Worm (Caenorhabditis elegans) whole organism, L4 larva: ENCODE results near the gene snu-13.

Experiments
- D1046.2 ChIP-seq: fragments of 200-800 bp; sonication (Bioruptor generic); IDR thresholded peaks from 2 replicates; pipeline ENCODE4 v1.3.6; 2022; ENCODE audit warnings: missing genetic modification characterization, missing compliant biosample characterization
- T20F7.1 ChIP-seq: fragments of 200-800 bp; sonication (Bioruptor generic); optimal IDR thresholded peaks from 2 replicates; lab custom pipeline; 2018; ENCODE audit warnings: mild to moderate bottlenecking, missing genetic modification characterization, missing compliant biosample characterization
- Y105C5A.15 ChIP-seq: fragments of 200-800 bp; sonication (Bioruptor generic); IDR thresholded peaks from 2 replicates; pipeline ENCODE4 v1.3.6; 2022; ENCODE audit warnings: missing genetic modification characterization, missing compliant biosample characterization
- aha-1 ChIP-seq: fragments of 150-350 bp; peaks from one replicate; lab custom pipeline; 2014; ENCODE audit warnings: missing biosample characterization, missing genetic modification characterization
- ceh-28 ChIP-seq: fragments of 150-350 bp; optimal IDR thresholded peaks from 2 replicates; lab custom pipeline; 2014; ENCODE audit warnings: missing biosample characterization, missing genetic modification reagents, missing genetic modification characterization
- ceh-82 ChIP-seq: sonication (generic microtip); optimal IDR thresholded peaks from 2 replicates; lab custom pipeline; 2017; ENCODE audit warnings: missing biosample characterization, missing genetic modification characterization
- ces-1 ChIP-seq: fragments of 150-350 bp; sonication (generic microtip); optimal IDR thresholded peaks from 4 replicates; lab custom pipeline; 2014; ENCODE audit warnings: missing biosample characterization, missing genetic modification reagents, missing genetic modification characterization
- ctbp-1 ChIP-seq: fragments of 200-800 bp; sonication (Bioruptor generic); IDR thresholded peaks from 2 replicates; pipeline ENCODE4 v1.3.6; 2022; ENCODE audit warnings: missing genetic modification reagents, missing genetic modification characterization, missing compliant biosample characterization
- dmd-6 ChIP-seq: fragments of 200-800 bp; sonication (Bioruptor generic); IDR thresholded peaks from 2 replicates; pipeline ENCODE4 v1.3.6; 2022; ENCODE audit warnings: missing genetic modification reagents, missing genetic modification characterization, missing compliant biosample characterization
- dmd-8 ChIP-seq: fragments of 200-800 bp; sonication (Bioruptor generic); IDR thresholded peaks from 2 replicates; pipeline ENCODE4 v1.3.6; 2022; ENCODE audit warnings: missing genetic modification characterization, missing compliant biosample characterization
- dmd-9 ChIP-seq: fragments of 200-800 bp; sonication (Bioruptor generic); IDR thresholded peaks from 2 replicates; pipeline ENCODE4 v1.3.6; 2022; ENCODE audit warnings: missing genetic modification reagents, missing genetic modification characterization, missing compliant biosample characterization
- dpl-1 ChIP-seq: fragments of 150-350 bp; optimal IDR thresholded peaks from 2 replicates; lab custom pipeline; 2014; ENCODE audit warnings: missing biosample characterization, missing genetic modification reagents, missing genetic modification characterization
- dve-1 ChIP-seq: sonication (generic microtip); optimal IDR thresholded peaks from 2 replicates; lab custom pipeline; 2017; ENCODE audit warnings: antibody characterized with exemption, mild to moderate bottlenecking, missing genetic modification characterization, missing compliant biosample characterization; ENCODE audit not compliant: insufficient read depth
- fkh-10 ChIP-seq: fragments of 150-350 bp; optimal IDR thresholded peaks from 2 replicates; lab custom pipeline; 2014; ENCODE audit warnings: missing biosample characterization, missing genetic modification reagents, missing genetic modification characterization
- gei-8 ChIP-seq: fragments of 200-800 bp; sonication (Bioruptor generic); optimal IDR thresholded peaks from 2 replicates; lab custom pipeline; 2018; ENCODE audit warnings: mild to moderate bottlenecking, missing genetic modification characterization, missing compliant biosample characterization
- hlh-11 ChIP-seq: fragments of 200-800 bp; sonication (Bioruptor generic); optimal IDR thresholded peaks from 2 replicates; lab custom pipeline; 2018; ENCODE audit warnings: mild to moderate bottlenecking, missing genetic modification characterization, missing compliant biosample characterization
- hmg-1.1 ChIP-seq: fragments of 200-800 bp; sonication (Bioruptor generic); IDR thresholded peaks from 2 replicates; pipeline ENCODE4 v1.3.6; 2022; ENCODE audit warnings: missing genetic modification reagents, missing genetic modification characterization, missing compliant biosample characterization
- jun-1 ChIP-seq: fragments of 150-350 bp; optimal IDR thresholded peaks from 2 replicates; lab custom pipeline; 2014; ENCODE audit warnings: missing biosample characterization, missing genetic modification reagents, missing genetic modification characterization
- lin-15B ChIP-seq: fragments of 150-350 bp; sonication (generic microtip); optimal IDR thresholded peaks from 3 replicates; lab custom pipeline; 2014; ENCODE audit warnings: missing biosample characterization, missing genetic modification characterization
- lin-29 ChIP-seq: fragments of 200-800 bp; sonication (Bioruptor generic); IDR thresholded peaks from 2 replicates; pipeline ENCODE4 v1.3.6; 2022; ENCODE audit warnings: missing genetic modification reagents, missing genetic modification characterization, missing compliant biosample characterization
- lir-3 ChIP-seq: sonication (generic microtip); optimal IDR thresholded peaks from 2 replicates; lab custom pipeline; 2016; ENCODE audit warnings: mild to moderate bottlenecking, missing genetic modification characterization, missing compliant biosample characterization
- lsy-2 ChIP-seq, 2 experiments: fragments of 150-350 bp in 1 of 2; sonication (generic microtip) in 1 of 2; optimal IDR thresholded peaks; 2 replicates each; lab custom pipeline; 2014 to 2017; ENCODE audit warnings: missing biosample characterization in 2 of 2, missing genetic modification characterization in 2 of 2
- madf-5 ChIP-seq, 2 experiments: fragments of 200-800 bp; sonication (Bioruptor generic); IDR thresholded peaks; 2 replicates each; pipeline ENCODE4 v1.3.6; 2022; ENCODE audit warnings: missing compliant biosample characterization in 2 of 2, missing genetic modification characterization in 2 of 2
- mep-1 ChIP-seq: fragments of 150-350 bp; sonication (generic microtip); optimal IDR thresholded peaks from 3 replicates; lab custom pipeline; 2014; ENCODE audit warnings: missing biosample characterization, missing genetic modification characterization
- mes-2 ChIP-seq: sonication (generic microtip); optimal IDR thresholded peaks from 2 replicates; lab custom pipeline; 2016; ENCODE audit warnings: missing genotype, mild to moderate bottlenecking, missing genetic modification characterization, missing compliant biosample characterization; ENCODE audit not compliant: poor library complexity, severe bottlenecking
- nhr-11 ChIP-seq: fragments of 150-350 bp; optimal IDR thresholded peaks from 2 replicates; lab custom pipeline; 2014; ENCODE audit warnings: missing biosample characterization, missing genetic modification characterization
- nhr-111 ChIP-seq: fragments of 200-800 bp; sonication (Bioruptor generic); optimal IDR thresholded peaks from 2 replicates; lab custom pipeline; 2018; ENCODE audit warnings: mild to moderate bottlenecking, missing genetic modification characterization, missing compliant biosample characterization
- nhr-25 ChIP-seq: sonication (generic microtip); optimal IDR thresholded peaks from 2 replicates; lab custom pipeline; 2017; ENCODE audit warnings: missing genetic modification characterization, mild to moderate bottlenecking, missing compliant biosample characterization, antibody characterized with exemption, moderate library complexity, borderline replicate concordance; ENCODE audit not compliant: insufficient read depth
- nhr-28 ChIP-seq: fragments of 150-350 bp; optimal IDR thresholded peaks from 2 replicates; lab custom pipeline; 2014; ENCODE audit warnings: missing biosample characterization, missing genetic modification characterization
- nhr-76 ChIP-seq: fragments of 150-350 bp; optimal IDR thresholded peaks from 2 replicates; lab custom pipeline; 2014; ENCODE audit warnings: missing biosample characterization, missing genetic modification characterization
- php-3 ChIP-seq: fragments of 200-800 bp; sonication (Bioruptor generic); IDR thresholded peaks from 2 replicates; pipeline ENCODE4 v1.3.6; 2022; ENCODE audit warnings: missing genetic modification reagents, missing genetic modification characterization, missing compliant biosample characterization
- pqm-1 ChIP-seq: sonication (generic microtip); optimal IDR thresholded peaks from 2 replicates; lab custom pipeline; 2017; ENCODE audit warnings: missing biosample characterization, missing genetic modification characterization
- rbr-2 ChIP-seq: sonication (generic microtip); optimal IDR thresholded peaks from 2 replicates; lab custom pipeline; 2016; ENCODE audit warnings: missing genotype, missing genetic modification characterization, missing compliant biosample characterization
- saeg-2 ChIP-seq: fragments of 200-800 bp; sonication (Bioruptor generic); IDR thresholded peaks from 2 replicates; pipeline ENCODE4 v1.3.6; 2022; ENCODE audit warnings: missing genetic modification reagents, missing genetic modification characterization, missing compliant biosample characterization
- set-16 ChIP-seq: fragments of 200-800 bp; sonication (Bioruptor generic); IDR thresholded peaks from 2 replicates; pipeline ENCODE4 v1.3.6; 2022; ENCODE audit warnings: missing genetic modification reagents, missing genetic modification characterization, missing compliant biosample characterization
- skn-1 ChIP-seq: fragments of 150-350 bp; optimal IDR thresholded peaks from 2 replicates; lab custom pipeline; 2014; ENCODE audit warnings: missing biosample characterization, missing genetic modification characterization
- spr-1 ChIP-seq: sonication (generic microtip); optimal IDR thresholded peaks from 2 replicates; lab custom pipeline; 2016; ENCODE audit warnings: mild to moderate bottlenecking, missing genetic modification characterization, missing compliant biosample characterization
- unc-130 ChIP-seq: sonication (generic microtip); optimal IDR thresholded peaks from 2 replicates; lab custom pipeline; 2016; ENCODE audit warnings: missing genetic modification reagents, missing genetic modification characterization, missing compliant biosample characterization
- unc-62 ChIP-seq, 3 experiments: fragments of 150-350 bp in 1 of 3; sonication (generic microtip); optimal IDR thresholded peaks in 2 of 3; peaks in 1 of 3; 1 replicate in 1 of 3; 2 replicates in 2 of 3; lab custom pipeline; 2014 to 2017; ENCODE audit warnings: missing biosample characterization in 3 of 3, missing genetic modification characterization in 3 of 3, missing genetic modification reagents in 3 of 3, missing genotype in 1 of 3

The snu-13 gene

ce11 chrII:10656395-10656794 is 2.0 kb downstream of the snu-13 start:
- TF ChIP-seq pqm-1 (peak; percentile 69), lin-15B (tag; lab: Kevin White, UChicago) (no peak), dpl-1 (GFP tag; lab: Kevin White, UChicago) (no peak), ces-1 (GFP tag; lab: Kevin White, UChicago) (no peak), dve-1 (tag; lab: Kevin White, UChicago) (peak; percentile 18), nhr-28 (tag; lab: Kevin White, UChicago) (peak; percentile 46), ceh-28 (tag; lab: Kevin White, UChicago) (no peak)

ce11 chrII:10654435-10654834 is 4.0 kb downstream of the snu-13 start:
- TF ChIP-seq nhr-11 (tag; lab: Kevin White, UChicago): no peak
- peak in 1 of 2 experiments; percentile 92 for TF ChIP-seq unc-62 (GFP tag; optimal IDR thresholded peaks at IDR 0.05 in 1 of 2; lab: Kevin White, UChicago)
- TF ChIP-seq unc-62 (tag; optimal IDR thresholded peaks at IDR 0.05; lab: Kevin White, UChicago): no peak

ce11 chrII:10653559-10653958 is 4.9 kb downstream of the snu-13 start:
- peak; percentile 5 for TF ChIP-seq nhr-28 (tag; lab: Kevin White, UChicago)
- TF ChIP-seq pqm-1: peak; percentile 12
- TF ChIP-seq mes-2 (tag; lab: Kevin White, UChicago): no peak
- TF ChIP-seq dmd-6 (GFP tag; lab: Robert Waterston, UW): peak; percentile 39; the same call in 1 of the 2 replicates
- peak; percentile 28 for TF ChIP-seq dve-1 (tag; lab: Kevin White, UChicago)
- no peak for TF ChIP-seq lin-15B (tag; lab: Kevin White, UChicago)
- no peak for TF ChIP-seq T20F7.1 (GFP tag; lab: Kevin White, UChicago)

ce11 chrII:10652112-10652511 is 6.3 kb downstream of the snu-13 start, which contains the start of gene nphp-1:
nphp-1 (minus strand) TSS chrII:10652256.
- peak; percentile 1 for TF ChIP-seq aha-1
- 0 out of 2 replicates have a peak, but pooled peaks have one; percentile 51 for TF ChIP-seq Y105C5A.15 (GFP tag; lab: Robert Waterston, UW)
- peak; percentile 33; the same call in 1 of the 2 replicates for TF ChIP-seq set-16 (GFP tag; lab: Robert Waterston, UW)
- TF ChIP-seq nhr-76 (tag; lab: Kevin White, UChicago): no peak
- TF ChIP-seq D1046.2 (GFP tag; lab: Robert Waterston, UW): 0 out of 2 replicates have a peak, but pooled peaks have one; percentile 49
- no peak for TF ChIP-seq madf-5 (GFP tag; IDR thresholded peaks at IDR 0.05; lab: Robert Waterston, UW)

- no peak for TF ChIP-seq php-3 (GFP tag; lab: Robert Waterston, UW)
- TF ChIP-seq mep-1 (tag; lab: Kevin White, UChicago): no peak
- peak; percentile 10 for TF ChIP-seq hlh-11 (tag; lab: Kevin White, UChicago)
- no peak for TF ChIP-seq lir-3 (tag; lab: Kevin White, UChicago)
- TF ChIP-seq lsy-2 (tag; optimal IDR thresholded peaks at IDR 0.05; lab: Kevin White, UChicago): no peak
- no peak for TF ChIP-seq spr-1 (tag; lab: Kevin White, UChicago)
- no peak for TF ChIP-seq saeg-2 (GFP tag; lab: Robert Waterston, UW)
- no peak for TF ChIP-seq unc-130 (GFP tag; lab: Kevin White, UChicago)
- peak; percentile 15 for TF ChIP-seq pqm-1
- no peak for TF ChIP-seq ceh-82
- no peak for TF ChIP-seq fkh-10
- TF ChIP-seq dmd-9 (GFP tag; lab: Robert Waterston, UW): no peak
- TF ChIP-seq jun-1: no peak
- TF ChIP-seq ctbp-1: no peak
- no peak for TF ChIP-seq skn-1
- no peak for TF ChIP-seq dmd-8
- TF ChIP-seq unc-62 (GFP tag; optimal IDR thresholded peaks at IDR 0.05 in 1 of 2; lab: Kevin White, UChicago): peak in 1 of 2 experiments; percentile 97
- no peak for TF ChIP-seq unc-62 (tag; optimal IDR thresholded peaks at IDR 0.05; lab: Kevin White, UChicago)
- no peak for TF ChIP-seq lin-29 (GFP tag; lab: Robert Waterston, UW)
- TF ChIP-seq nhr-25 (tag; lab: Kevin White, UChicago): no peak
- TF ChIP-seq rbr-2 (tag; lab: Kevin White, UChicago): no peak
- no peak for TF ChIP-seq hmg-1.1 (GFP tag; lab: Robert Waterston, UW)
- no peak for TF ChIP-seq nhr-111
- no peak for TF ChIP-seq gei-8 (GFP tag; lab: Kevin White, UChicago)
- TF ChIP-seq, all 104 proteins: peak for 3
These were observed 11.4 kb downstream of the snu-13 start, which contains the start of gene M28.10 for ce11 chrII:10646901-10647566. M28.10 (plus strand) TSS chrII:10647516.
